Fruit fly (Drosophila melanogaster) whole organism, wandering third instar larva: Measurements from ENCODE around the gene CG11986.

Experiments
- Abd-B ChIP-seq: fragments of >200 bp; optimal IDR thresholded peaks from 2 replicates; lab custom pipeline; 2017; ENCODE audit warnings: missing biosample characterization, missing genetic modification characterization
- OdsH ChIP-seq: fragments of 200-800 bp; sonication (Bioruptor generic); optimal IDR thresholded peaks from 2 replicates; lab custom pipeline; 2016; ENCODE audit warnings: missing biosample characterization, mild to moderate bottlenecking, missing genetic modification characterization
- br ChIP-seq: fragments of 200-800 bp; sonication (Bioruptor generic); optimal IDR thresholded peaks from 2 replicates; lab custom pipeline; 2016; ENCODE audit warnings: missing biosample characterization, missing genetic modification characterization
- brk ChIP-seq: fragments of 200-800 bp; sonication (Bioruptor generic); optimal IDR thresholded peaks from 2 replicates; lab custom pipeline; 2016; ENCODE audit warnings: missing biosample characterization, mild to moderate bottlenecking, missing genetic modification characterization
- dl ChIP-seq, 2 experiments: fragments of 175-275, 200-275 bp in 1 of 2; fragments of 200-275 bp in 1 of 2; sonication (Bioruptor generic); optimal IDR thresholded peaks; lab custom pipeline; 2018; ENCODE audit warnings: mild to moderate bottlenecking in 2 of 2, missing biosample characterization in 2 of 2, missing genetic modification characterization in 2 of 2, moderate library complexity in 2 of 2; ENCODE audit not compliant: partially characterized antibody in 2 of 2, insufficient read depth in 1 of 2
- h ChIP-seq: fragments of 200-800 bp; sonication (Bioruptor generic); optimal IDR thresholded peaks from 3 replicates; lab custom pipeline; 2016; ENCODE audit warnings: missing biosample characterization, mild to moderate bottlenecking, missing genetic modification characterization
- pan ChIP-seq: fragments of >200 bp; optimal IDR thresholded peaks from 2 replicates; lab custom pipeline; 2017
- rgr ChIP-seq: fragments of 200-800 bp; sonication (Bioruptor generic); optimal IDR thresholded peaks from 3 replicates; lab custom pipeline; 2016; ENCODE audit warnings: missing biosample characterization, mild to moderate bottlenecking, missing genetic modification characterization
- usp ChIP-seq: fragments of >200 bp; optimal IDR thresholded peaks from 2 replicates; lab custom pipeline; 2017; ENCODE audit warnings: missing biosample characterization, missing genetic modification characterization

- TF ChIP-seq brk (peak; percentile 95), pan (no peak), rgr (GFP tag; lab: Kevin White, UChicago) (peak; percentile 96), br (GFP tag; lab: Kevin White, UChicago) (peak; percentile 90), OdsH (peak; percentile 96), dl (GFP tag; optimal IDR thresholded peaks at IDR 0.05; lab: Kevin White, UChicago; ENCODE audit: insufficient read depth in 1 of 2, partially characterized antibody in 2 of 2) (no peak), usp (GFP tag; lab: Kevin White, UChicago) (no peak), h (GFP tag; lab: Kevin White, UChicago) (peak; percentile 96), Abd-B (GFP tag; lab: Kevin White, UChicago) (no peak)
Observed at dm6 chr3R:9055119-9056105, 40.2 kb downstream of the CG11986 start.
